Fruit fly (Drosophila melanogaster) whole organism, wandering third instar larva: ENCODE results near the gene PH4alphaNE3.

Experiments used
- Abd-B ChIP-seq: fragments of >200 bp; optimal IDR thresholded peaks from 2 replicates; lab custom pipeline; 2017; ENCODE audit warnings: missing biosample characterization, missing genetic modification characterization
- CG9705 ChIP-seq: fragments of 200-800 bp; sonication (Bioruptor generic); optimal IDR thresholded peaks from 2 replicates; lab custom pipeline; 2018; ENCODE audit warnings: missing biosample characterization, mild to moderate bottlenecking, missing genetic modification characterization
- GATAd ChIP-seq: sonication (Bioruptor generic); optimal IDR thresholded peaks from 2 replicates; lab custom pipeline; 2016; ENCODE audit warnings: missing biosample characterization, missing genetic modification characterization
- Hr83 ChIP-seq: fragments of 200-300 bp; sonication (Bioruptor generic); optimal IDR thresholded peaks from 2 replicates; lab custom pipeline; 2016; ENCODE audit warnings: missing biosample characterization, mild to moderate bottlenecking, missing genetic modification characterization, moderate library complexity; ENCODE audit not compliant: poor library complexity, severe bottlenecking
- Myc ChIP-seq: fragments of >200 bp; optimal IDR thresholded peaks from 2 replicates; lab custom pipeline; 2017
- ey ChIP-seq: fragments of 200-800 bp; sonication (Bioruptor generic); optimal IDR thresholded peaks from 2 replicates; lab custom pipeline; 2016; ENCODE audit warnings: missing biosample characterization, missing genetic modification characterization
- fru ChIP-seq: fragments of 200-800 bp; sonication (Bioruptor generic); optimal IDR thresholded peaks from 3 replicates; lab custom pipeline; 2016; ENCODE audit warnings: missing biosample characterization, mild to moderate bottlenecking, missing genetic modification characterization
- h ChIP-seq: fragments of 200-800 bp; sonication (Bioruptor generic); optimal IDR thresholded peaks from 3 replicates; lab custom pipeline; 2016; ENCODE audit warnings: missing biosample characterization, mild to moderate bottlenecking, missing genetic modification characterization
- lola ChIP-seq: fragments of >200 bp; optimal IDR thresholded peaks from 2 replicates; lab custom pipeline; 2017; ENCODE audit warnings: missing biosample characterization, missing genetic modification characterization
- pan ChIP-seq: fragments of >200 bp; optimal IDR thresholded peaks from 2 replicates; lab custom pipeline; 2017
- sage ChIP-seq: fragments of 200-800 bp; sonication (Bioruptor generic); optimal IDR thresholded peaks from 2 replicates; lab custom pipeline; 2016; ENCODE audit warnings: missing biosample characterization, mild to moderate bottlenecking, missing genetic modification characterization
- usp ChIP-seq: fragments of >200 bp; optimal IDR thresholded peaks from 2 replicates; lab custom pipeline; 2017; ENCODE audit warnings: missing biosample characterization, missing genetic modification characterization
- woc ChIP-seq: sonication (Bioruptor generic); optimal IDR thresholded peaks from 2 replicates; lab custom pipeline; 2016; ENCODE audit warnings: missing biosample characterization, mild to moderate bottlenecking, missing genetic modification characterization

DNA sequence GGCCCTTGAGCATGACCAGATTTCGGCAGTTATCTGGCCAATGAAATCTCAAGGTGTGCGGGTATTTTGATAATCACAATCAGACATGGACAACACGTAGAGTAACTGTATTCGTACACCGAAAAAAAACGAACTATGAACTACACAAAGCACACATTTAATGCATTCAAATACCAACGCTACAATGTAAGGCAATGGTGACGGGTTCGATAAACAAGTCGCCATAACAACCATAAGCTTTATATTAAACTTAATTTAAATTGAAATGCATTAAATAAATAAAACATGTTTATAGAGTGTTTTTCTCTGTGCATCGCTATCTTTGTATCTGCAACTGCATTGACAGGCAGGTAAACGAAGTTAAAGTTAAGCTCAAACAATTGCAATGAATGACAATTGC, 13.7 kb upstream of the PH4alphaNE3 start:
- no peak for TF ChIP-seq lola
- no peak for TF ChIP-seq CG9705
- TF ChIP-seq GATAd = no peak
- TF ChIP-seq Abd-B (GFP tag; lab: Kevin White, UChicago) = no peak
- TF ChIP-seq h (GFP tag; lab: Kevin White, UChicago) = peak; percentile 12
- TF ChIP-seq woc (GFP tag; lab: Kevin White, UChicago) = no peak
- TF ChIP-seq sage (GFP tag; lab: Kevin White, UChicago) = no peak
- TF ChIP-seq Hr83 = no peak
- TF ChIP-seq fru (GFP tag; lab: Kevin White, UChicago) = no peak
- no peak for TF ChIP-seq pan (lab: Kevin White, UChicago)
- TF ChIP-seq ey = no peak
- no peak for TF ChIP-seq usp (GFP tag; lab: Kevin White, UChicago)
- no peak for TF ChIP-seq Myc (lab: Kevin White, UChicago)
